Fruit fly (Drosophila melanogaster): Measurements from ENCODE around the gene CG12229.

Gene CG12229

DNA sequence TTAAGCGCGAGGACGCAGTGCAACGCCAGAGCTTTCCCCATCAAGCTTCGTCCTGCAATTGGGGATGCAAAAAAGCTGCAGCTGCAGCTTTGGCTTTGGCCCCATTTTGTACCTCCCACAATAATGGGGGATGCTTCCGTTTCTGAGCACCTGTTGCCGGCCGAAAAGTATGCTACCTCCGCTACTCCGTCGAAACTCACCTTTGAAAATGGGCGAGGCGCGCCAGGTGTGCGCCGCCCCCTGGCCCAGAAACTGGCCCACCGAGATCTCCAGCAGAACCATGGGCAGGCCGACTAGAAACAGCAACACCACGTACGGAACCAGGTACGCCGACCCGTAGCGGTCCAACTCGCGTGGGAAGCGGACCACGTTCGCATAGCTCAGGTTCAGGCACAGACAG is 34.8 kb downstream of the CG12229 start (continued):
- TF ChIP-seq Asciz (GFP tag; optimal IDR thresholded peaks at IDR 0.05) (no peak), nau (GFP tag; optimal IDR thresholded peaks at IDR 0.05) (no peak), sr (GFP tag; IDR thresholded peaks at IDR 0.05) (0 out of 3 replicates have a peak, but pooled peaks have one; percentile 9), eyg (GFP tag; optimal IDR thresholded peaks at IDR 0.05) (no peak), Atf-2 (GFP tag; optimal IDR thresholded peaks at IDR 0.05) (no peak), CG6175 (GFP tag; IDR thresholded peaks at IDR 0.05) (0 out of 3 replicates have a peak, but pooled peaks have one; percentile 21), twi (tag; optimal IDR thresholded peaks at IDR 0.05) (no peak), lola (GFP tag; optimal IDR thresholded peaks at IDR 0.05) (no peak), toy (GFP tag; IDR thresholded peaks at IDR 0.05) (no peak), Med (GFP tag) (peak; percentile 63), cato (GFP tag; optimal IDR thresholded peaks at IDR 0.05; ENCODE audit: borderline replicate concordance) (no peak), grau (tag; optimal IDR thresholded peaks at IDR 0.05) (no peak)

DNA sequence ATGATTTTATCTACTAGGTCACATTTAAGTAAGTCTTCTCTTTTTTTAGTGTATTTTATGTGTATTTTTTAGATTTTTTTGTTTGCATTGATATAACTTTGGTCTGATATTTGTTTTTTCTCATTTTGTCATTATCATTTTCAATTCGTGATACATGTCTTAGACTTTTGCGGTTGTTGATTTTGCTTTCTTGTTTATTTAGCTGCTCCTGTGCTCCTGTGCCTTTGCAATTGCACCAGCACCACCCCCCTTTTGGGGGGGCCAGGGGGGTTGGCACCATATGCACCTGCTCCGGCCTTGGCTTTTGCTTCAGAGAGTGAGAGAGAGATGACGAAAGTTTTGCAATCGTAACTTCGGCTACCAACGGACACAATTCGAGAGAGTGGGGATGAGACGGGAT is 35.3 kb downstream of the CG12229 start:
- TF ChIP-seq sisA (GFP tag; IDR thresholded peaks at IDR 0.05), result no peak
- TF ChIP-seq schlank (tag; optimal IDR thresholded peaks at IDR 0.05), result no peak
- no peak for TF ChIP-seq unpg (GFP tag; optimal IDR thresholded peaks at IDR 0.05)
- no peak for TF ChIP-seq CG7928 (GFP tag; optimal IDR thresholded peaks at IDR 0.05)
- TF ChIP-seq Ets65A (GFP tag), result no peak
- TF ChIP-seq CG9797 (GFP tag; optimal IDR thresholded peaks at IDR 0.05), result no peak
- no peak for TF ChIP-seq tna (GFP tag; IDR thresholded peaks at IDR 0.05; ENCODE audit: partially characterized antibody)
- no peak for TF ChIP-seq Fer2 (tag; optimal IDR thresholded peaks at IDR 0.05)
- TF ChIP-seq Sry-β (GFP tag; optimal IDR thresholded peaks at IDR 0.05), result no peak
- no peak for TF ChIP-seq grn (GFP tag; optimal IDR thresholded peaks at IDR 0.05)
- TF ChIP-seq Awh (GFP tag; IDR thresholded peaks at IDR 0.05), result no peak
- no peak for TF ChIP-seq Xrp1 (GFP tag; IDR thresholded peaks at IDR 0.05)

DNA sequence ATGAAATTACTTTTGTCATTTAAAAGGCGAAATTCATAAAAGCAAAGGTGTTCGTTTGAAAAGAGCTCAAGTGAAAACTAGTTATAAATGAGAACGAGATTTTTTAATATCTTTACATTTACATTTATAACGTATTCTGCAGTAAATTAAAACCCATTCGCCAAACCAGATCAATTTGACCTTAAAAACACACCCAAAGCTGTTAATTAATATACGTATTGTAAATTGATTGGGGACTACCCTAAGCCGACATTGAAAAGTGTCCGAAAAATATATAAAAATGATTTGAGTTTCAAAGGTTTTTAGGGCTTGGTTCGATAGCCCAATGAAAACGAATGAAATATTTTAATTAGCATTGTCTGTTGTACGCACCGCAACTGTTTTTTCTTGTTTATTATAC is 37.2 kb downstream of the CG12229 start:
- TF ChIP-seq esg (GFP tag; conservative IDR thresholded peaks at IDR 0.05), result no peak
- TF ChIP-seq abd-A (tag; optimal IDR thresholded peaks at IDR 0.05), result peak; percentile 81
- no peak for TF ChIP-seq CG10543 (GFP tag; optimal IDR thresholded peaks at IDR 0.05)
- TF ChIP-seq NFAT (GFP tag; IDR thresholded peaks at IDR 0.05), result no peak
- TF ChIP-seq corto (GFP tag; optimal IDR thresholded peaks at IDR 0.05), result no peak
- TF ChIP-seq CG10209 (GFP tag; optimal IDR thresholded peaks at IDR 0.05), result no peak
- TF ChIP-seq Chrac-16 (GFP tag; optimal IDR thresholded peaks at IDR 0.05), result no peak
- TF ChIP-seq nau (GFP tag; optimal IDR thresholded peaks at IDR 0.05), result no peak
- peak; percentile 7 for TF ChIP-seq sd (tag; optimal IDR thresholded peaks at IDR 0.05)
- no peak for TF ChIP-seq lab (GFP tag; optimal IDR thresholded peaks at IDR 0.05)
- no peak for TF ChIP-seq tap (tag; optimal IDR thresholded peaks at IDR 0.05)
- TF ChIP-seq MTF-1 (GFP tag; optimal IDR thresholded peaks at IDR 0.05; ENCODE audit: borderline replicate concordance), result no peak
- no peak for TF ChIP-seq CG9437 (GFP tag; optimal IDR thresholded peaks at IDR 0.05)
- no peak for TF ChIP-seq H2.0 (GFP tag; IDR thresholded peaks at IDR 0.05)
- TF ChIP-seq Dbx (GFP tag; IDR thresholded peaks at IDR 0.05), result no peak
- TF ChIP-seq oc (tag; optimal IDR thresholded peaks at IDR 0.05), result no peak
- no peak for TF ChIP-seq Lhr (GFP tag; optimal IDR thresholded peaks at IDR 0.05)
- no peak for TF ChIP-seq C15 (GFP tag; IDR thresholded peaks at IDR 0.05)
